Fruit fly (Drosophila melanogaster) whole organism, embryonic: ENCODE measurements around the gene CG31076.
A peak's percentile ranks its signal among the peaks of the same experiment; 100 is the strongest.

Experiments used
- Atf6 ChIP-seq: fragments of 200-800 bp; sonication (Bioruptor generic); IDR thresholded peaks from 2 replicates; pipeline ENCODE4 v1.3.6; 2022; ENCODE audit warnings: missing biosample characterization, missing genetic modification characterization
- Bdp1 ChIP-seq: fragments of 200-800 bp; sonication (Bioruptor generic); optimal IDR thresholded peaks from 3 replicates; lab custom pipeline; 2016; ENCODE audit warnings: missing biosample characterization, missing genetic modification characterization
- Bgb ChIP-seq: fragments of 200-800 bp; sonication (Bioruptor generic); IDR thresholded peaks from 2 replicates; pipeline ENCODE4 v1.3.6; 2022; ENCODE audit warnings: missing biosample characterization, missing genetic modification characterization; ENCODE audit not compliant: partially characterized antibody
- C15 ChIP-seq: fragments of 200-800 bp; sonication (Bioruptor generic); IDR thresholded peaks from 3 replicates; pipeline ENCODE4 v1.3.6; 2022; ENCODE audit warnings: missing biosample characterization, missing genetic modification characterization
- CG11085 ChIP-seq: fragments of 200-800 bp; sonication (Bioruptor generic); IDR thresholded peaks from 2 replicates; pipeline ENCODE4 v1.3.6; 2022; ENCODE audit warnings: missing biosample characterization, missing genetic modification characterization
- CG11723 ChIP-seq: fragments of 200-800 bp; sonication (Bioruptor generic); optimal IDR thresholded peaks from 2 replicates; lab custom pipeline; 2017; ENCODE audit warnings: missing biosample characterization, mild to moderate bottlenecking, missing genetic modification characterization
- CG14667 ChIP-seq: fragments of 200-800 bp; sonication (Bioruptor generic); IDR thresholded peaks from 2 replicates; pipeline ENCODE4 v1.3.6; 2022; ENCODE audit warnings: missing biosample characterization, missing genetic modification characterization
- CG15073 ChIP-seq: fragments of 200-800 bp; sonication (Bioruptor generic); optimal IDR thresholded peaks from 2 replicates; lab custom pipeline; 2016; ENCODE audit warnings: missing biosample characterization, missing genetic modification characterization
- CG1647 ChIP-seq: fragments of 200-800 bp; sonication (Bioruptor generic); optimal IDR thresholded peaks from 3 replicates; lab custom pipeline; 2016; ENCODE audit warnings: missing biosample characterization, missing genetic modification characterization
- CG16815 ChIP-seq: fragments of 200-800 bp; sonication (Bioruptor generic); optimal IDR thresholded peaks from 3 replicates; lab custom pipeline; 2017; ENCODE audit warnings: missing biosample characterization, mild to moderate bottlenecking, missing genetic modification characterization
- CG16863 ChIP-seq: fragments of 200-800 bp; sonication (Bioruptor generic); optimal IDR thresholded peaks from 3 replicates; lab custom pipeline; 2016; ENCODE audit warnings: missing biosample characterization, missing genetic modification characterization
- CG17328 ChIP-seq: fragments of 200-800 bp; sonication (Bioruptor generic); IDR thresholded peaks from 2 replicates; pipeline ENCODE4 v1.3.6; 2022; ENCODE audit warnings: missing biosample characterization, missing genetic modification characterization
- CG17359 ChIP-seq: fragments of 200-800 bp; sonication (Bioruptor generic); optimal IDR thresholded peaks from 3 replicates; lab custom pipeline; 2018; ENCODE audit warnings: missing biosample characterization, mild to moderate bottlenecking, missing genetic modification characterization, moderate library complexity
- CG2120 ChIP-seq: fragments of 200-800 bp; sonication (Bioruptor generic); optimal IDR thresholded peaks from 3 replicates; lab custom pipeline; 2016; ENCODE audit warnings: missing biosample characterization, missing genetic modification characterization
- CG31224 ChIP-seq: fragments of 200-800 bp; sonication (Bioruptor generic); IDR thresholded peaks from 2 replicates; pipeline ENCODE4 v1.3.6; 2022; ENCODE audit warnings: missing biosample characterization, missing genetic modification characterization
- CG3163 ChIP-seq: fragments of 200-800 bp; sonication (Bioruptor generic); optimal IDR thresholded peaks from 3 replicates; lab custom pipeline; 2016; ENCODE audit warnings: missing biosample characterization, missing genetic modification characterization
- CG32772 ChIP-seq: fragments of 200-800 bp; sonication (Bioruptor generic); IDR thresholded peaks from 2 replicates; pipeline ENCODE4 v1.3.6; 2022; ENCODE audit warnings: missing biosample characterization, missing genetic modification characterization
- CG4424 ChIP-seq: fragments of 200-800 bp; sonication (Bioruptor generic); optimal IDR thresholded peaks from 3 replicates; lab custom pipeline; 2016; ENCODE audit warnings: missing biosample characterization, missing genetic modification characterization
- Dip2 ChIP-seq: fragments of 200-800 bp; sonication (Bioruptor generic); IDR thresholded peaks from 2 replicates; pipeline ENCODE4 v1.3.6; 2022; ENCODE audit warnings: missing biosample characterization, missing genetic modification characterization
- E2f1 ChIP-seq: fragments of 200-800 bp; sonication (Bioruptor generic); IDR thresholded peaks from 2 replicates; pipeline ENCODE4 v1.3.6; 2022; ENCODE audit warnings: missing biosample characterization, missing genetic modification characterization
- Hr3 ChIP-seq: fragments of 200-800 bp; sonication (Bioruptor generic); optimal IDR thresholded peaks from 3 replicates; lab custom pipeline; 2016; ENCODE audit warnings: missing biosample characterization, missing genetic modification characterization
- Hr39 ChIP-seq: fragments of >200 bp; optimal IDR thresholded peaks from 2 replicates; lab custom pipeline; 2017
- Mrtf ChIP-seq: fragments of 200-800 bp; sonication (Bioruptor generic); IDR thresholded peaks from 3 replicates; pipeline ENCODE4 v1.3.6; 2022; ENCODE audit warnings: missing biosample characterization, missing genetic modification characterization
- Ravus ChIP-seq: fragments of 200-800 bp; sonication (Bioruptor generic); IDR thresholded peaks from 2 replicates; pipeline ENCODE4 v1.3.6; 2022; ENCODE audit warnings: missing biosample characterization, missing genetic modification characterization
- Six4 ChIP-seq: fragments of 200-800 bp; sonication (Bioruptor generic); optimal IDR thresholded peaks from 2 replicates; lab custom pipeline; 2016; ENCODE audit warnings: missing biosample characterization, missing genetic modification characterization
- Xrp1 ChIP-seq: fragments of 200-800 bp; sonication (Bioruptor generic); IDR thresholded peaks from 2 replicates; pipeline ENCODE4 v1.3.6; 2022; ENCODE audit warnings: missing biosample characterization, missing genetic modification characterization
- ase ChIP-seq: fragments of 200-800 bp; sonication (Bioruptor generic); IDR thresholded peaks from 3 replicates; pipeline ENCODE4 v1.3.6; 2022; ENCODE audit warnings: missing biosample characterization, missing genetic modification characterization
- bbx ChIP-seq: fragments of 200-800 bp; sonication (Bioruptor generic); IDR thresholded peaks from 2 replicates; pipeline ENCODE4 v1.3.6; 2022; ENCODE audit warnings: missing biosample characterization, missing genetic modification characterization; ENCODE audit not compliant: partially characterized antibody
- bsh ChIP-seq, 2 experiments: fragments of 200-800 bp; sonication (Bioruptor generic); optimal IDR thresholded peaks; 2 replicates each; lab custom pipeline; 2017 to 2018; ENCODE audit warnings: mild to moderate bottlenecking in 2 of 2, missing biosample characterization in 2 of 2, missing genetic modification characterization in 2 of 2, moderate library complexity in 1 of 2
- cas ChIP-seq: fragments of 200-800 bp; sonication (Bioruptor generic); IDR thresholded peaks from 2 replicates; pipeline ENCODE4 v1.3.6; 2022; ENCODE audit warnings: missing biosample characterization, missing genetic modification characterization
- chif ChIP-seq, 2 experiments: fragments of 200-800 bp; sonication (Bioruptor generic); optimal IDR thresholded peaks; 3 replicates each; lab custom pipeline; 2016; ENCODE audit warnings: missing biosample characterization in 2 of 2, missing genetic modification characterization in 2 of 2
- cwo ChIP-seq: fragments of 200-800 bp; sonication (Bioruptor generic); optimal IDR thresholded peaks from 3 replicates; lab custom pipeline; 2017; ENCODE audit warnings: missing biosample characterization, missing genetic modification characterization, mild to moderate bottlenecking, moderate library complexity, missing genetic modification reagents
- danr ChIP-seq: fragments of 200-800 bp; sonication (Bioruptor generic); IDR thresholded peaks from 2 replicates; pipeline ENCODE4 v1.3.6; 2022; ENCODE audit warnings: missing biosample characterization, missing genetic modification characterization
- gem ChIP-seq: fragments of 200-800 bp; sonication (Bioruptor generic); optimal IDR thresholded peaks from 2 replicates; lab custom pipeline; 2019; ENCODE audit warnings: missing biosample characterization, mild to moderate bottlenecking, missing genetic modification characterization, moderate library complexity
- gt ChIP-seq: fragments of 200-800 bp; sonication (Bioruptor generic); IDR thresholded peaks from 2 replicates; pipeline ENCODE4 v1.3.6; 2022; ENCODE audit warnings: missing biosample characterization, missing genetic modification characterization
- mld ChIP-seq: fragments of 200-800 bp; sonication (Bioruptor generic); IDR thresholded peaks from 3 replicates; pipeline ENCODE4 v1.3.6; 2022; ENCODE audit warnings: missing biosample characterization, missing genetic modification characterization; ENCODE audit not compliant: partially characterized antibody
- otp ChIP-seq: fragments of 200-800 bp; sonication (Bioruptor generic); IDR thresholded peaks from 3 replicates; pipeline ENCODE4, ENCODE4 v1.3.6; 2022; ENCODE audit warnings: missing biosample characterization, missing genetic modification characterization
- prd ChIP-seq, 3 experiments: fragments of >200 bp in 2 of 3; fragments of 200-800 bp in 1 of 3; sonication (Bioruptor generic) in 1 of 3; optimal IDR thresholded peaks in 2 of 3; IDR thresholded peaks in 1 of 3; 2 replicates in 2 of 3; 3 replicates in 1 of 3; pipeline versions ENCODE4 v1.3.6 to Lab custom; 2017 to 2022; ENCODE audit warnings: missing biosample characterization in 1 of 3, missing genetic modification characterization in 1 of 3
- psq ChIP-seq: fragments of 200-800 bp; sonication (Bioruptor generic); optimal IDR thresholded peaks from 2 replicates; lab custom pipeline; 2017; ENCODE audit warnings: missing biosample characterization, missing genetic modification characterization
- repo ChIP-seq: fragments of 200-800 bp; sonication (Bioruptor generic); optimal IDR thresholded peaks from 2 replicates; lab custom pipeline; 2016; ENCODE audit warnings: missing biosample characterization, missing genetic modification characterization
- shn ChIP-seq: fragments of 200-800 bp; sonication (Bioruptor generic); optimal IDR thresholded peaks from 3 replicates; lab custom pipeline; 2016; ENCODE audit warnings: missing biosample characterization, missing genetic modification characterization
- slou ChIP-seq: fragments of 200-800 bp; sonication (Bioruptor generic); optimal IDR thresholded peaks from 3 replicates; lab custom pipeline; 2016; ENCODE audit warnings: missing biosample characterization, missing genetic modification characterization
- tll ChIP-seq, 2 experiments: fragments of 200-800 bp in 1 of 2; fragments of >200 bp in 1 of 2; sonication (Bioruptor generic) in 1 of 2; optimal IDR thresholded peaks; 2 replicates each; lab custom pipeline; 2017 to 2019; ENCODE audit warnings: missing biosample characterization in 2 of 2, missing genetic modification characterization in 2 of 2, mild to moderate bottlenecking in 1 of 2, moderate library complexity in 1 of 2
- yki ChIP-seq: fragments of >200 bp; optimal IDR thresholded peaks from 3 replicates; lab custom pipeline; 2018

Gene CG31076

DNA sequence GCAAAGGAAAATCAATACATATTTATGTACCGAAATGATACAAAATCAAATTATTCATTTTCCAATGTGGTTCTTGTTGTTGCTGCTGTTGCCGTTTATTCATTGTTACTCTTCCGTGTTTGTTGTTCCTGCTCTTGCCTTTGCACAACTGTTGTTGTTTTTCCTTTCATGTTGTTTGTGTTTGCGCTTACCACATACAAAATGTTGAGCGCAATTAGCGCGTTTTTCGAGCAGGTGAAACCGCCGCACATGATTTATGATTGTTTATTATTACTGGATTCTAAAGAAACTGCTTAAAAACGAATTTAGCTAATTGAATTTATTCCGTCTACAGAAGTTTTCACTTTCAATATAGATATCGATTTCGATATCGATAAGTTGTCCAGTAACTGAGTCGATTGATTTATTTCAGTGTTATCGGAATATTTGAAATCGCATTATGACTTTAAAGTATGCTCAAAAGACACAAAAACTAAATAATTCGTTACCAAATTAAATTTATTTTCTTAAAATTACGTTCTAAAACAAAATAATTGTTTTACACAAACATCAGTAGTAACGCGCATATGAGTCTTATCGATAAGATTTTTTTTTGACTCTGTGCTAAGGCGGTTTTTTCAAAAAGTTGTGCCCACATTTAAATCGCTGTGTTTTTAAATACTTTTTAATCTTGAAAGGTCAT is 25.1 kb downstream of the CG31076 start, which contains the start of gene Tsp97E (continued):
- TF ChIP-seq CG2120 (no peak), CG16863 (no peak), Hr3 (no peak), Bgb (GFP tag; lab: Robert Waterston, UW) (peak; percentile 78), CG15073 (no peak), Hr39 (lab: Kevin White, UChicago) (no peak), CG1647 (no peak), gt (no peak), otp (GFP tag; lab: Robert Waterston, UW) (no peak), Six4 (no peak), CG4424 (GFP tag; lab: Kevin White, UChicago) (no peak), bbx (peak; percentile 75; the same call in 1 of the 2 replicates), repo (GFP tag; lab: Kevin White, UChicago) (no peak), CG3163 (GFP tag; lab: Kevin White, UChicago) (no peak), danr (no peak), Bdp1 (GFP tag; lab: Kevin White, UChicago) (no peak), CG17328 (GFP tag; lab: Robert Waterston, UW) (no peak), Mrtf (GFP tag; lab: Robert Waterston, UW) (no peak), bsh (GFP tag; optimal IDR thresholded peaks at IDR 0.05; lab: Kevin White, UChicago) (no peak), CG17359 (no peak), C15 (GFP tag; lab: Robert Waterston, UW) (no peak), CG11723 (GFP tag; lab: Kevin White, UChicago) (no peak), mld (GFP tag; lab: Robert Waterston, UW) (peak; percentile 67; the same call in 2 of the 3 replicates), CG32772 (no peak), cwo (GFP tag; lab: Kevin White, UChicago) (no peak), CG11085 (GFP tag; lab: Robert Waterston, UW) (no peak), CG31224 (GFP tag; lab: Robert Waterston, UW) (no peak), slou (GFP tag; lab: Kevin White, UChicago) (no peak), Xrp1 (0 out of 2 replicates have a peak, but pooled peaks have one; percentile 14), psq (GFP tag; lab: Kevin White, UChicago) (no peak), tll (GFP tag; optimal IDR thresholded peaks at IDR 0.05; lab: Kevin White, UChicago) (peak in 1 of 2 experiments; percentile 6), cas (GFP tag; lab: Robert Waterston, UW) (no peak), CG16815 (GFP tag; lab: Kevin White, UChicago) (no peak), Ravus (GFP tag; lab: Robert Waterston, UW) (no peak), CG14667 (GFP tag; lab: Robert Waterston, UW) (no peak), ase (no peak), E2f1 (no peak), shn (GFP tag; lab: Kevin White, UChicago) (no peak), prd (optimal IDR thresholded peaks at IDR 0.05; lab: Kevin White, UChicago) (no peak), prd (GFP tag; IDR thresholded peaks at IDR 0.05; lab: Robert Waterston, UW) (no peak), Atf6 (GFP tag; lab: Robert Waterston, UW) (peak; percentile 20; the same call in 1 of the 2 replicates), gem (tag; lab: Kevin White, UChicago) (no peak), yki (lab: Kevin White, UChicago) (no peak), Dip2 (GFP tag; lab: Robert Waterston, UW) (no peak), chif (GFP tag; optimal IDR thresholded peaks at IDR 0.05; lab: Kevin White, UChicago) (no peak)
